Worm (Caenorhabditis elegans): ENCODE data around the gene F08F8.10.

The F08F8.10 gene

DNA sequence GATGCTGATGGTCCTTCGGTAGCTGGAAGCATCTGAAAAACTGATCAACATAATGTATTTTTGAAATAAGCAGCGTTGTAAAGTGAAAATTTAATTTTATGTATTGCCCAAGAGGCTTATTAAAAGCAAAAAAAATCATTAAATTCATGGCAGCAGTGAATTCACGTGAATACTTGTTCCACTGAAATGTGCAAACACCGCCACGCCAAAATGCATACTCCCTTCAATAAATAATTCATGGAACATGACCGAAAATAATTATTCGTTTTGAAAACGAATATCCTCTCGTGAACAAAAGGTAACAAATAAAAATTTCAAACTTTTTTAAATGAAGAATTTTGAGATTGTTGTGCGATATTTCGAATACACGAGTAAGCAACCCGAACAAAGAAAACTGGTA lies at the start of gene F08F8.10:
Gene F08F8.10 (minus strand): TSS at position 38 of the 400 bp plus-strand sequence.
- TF ChIP-seq ces-1 (GFP tag; optimal IDR thresholded peaks at IDR 0.05) (peak; percentile 0), M03D4.4 (tag; optimal IDR thresholded peaks at IDR 0.05) (no peak)

DNA sequence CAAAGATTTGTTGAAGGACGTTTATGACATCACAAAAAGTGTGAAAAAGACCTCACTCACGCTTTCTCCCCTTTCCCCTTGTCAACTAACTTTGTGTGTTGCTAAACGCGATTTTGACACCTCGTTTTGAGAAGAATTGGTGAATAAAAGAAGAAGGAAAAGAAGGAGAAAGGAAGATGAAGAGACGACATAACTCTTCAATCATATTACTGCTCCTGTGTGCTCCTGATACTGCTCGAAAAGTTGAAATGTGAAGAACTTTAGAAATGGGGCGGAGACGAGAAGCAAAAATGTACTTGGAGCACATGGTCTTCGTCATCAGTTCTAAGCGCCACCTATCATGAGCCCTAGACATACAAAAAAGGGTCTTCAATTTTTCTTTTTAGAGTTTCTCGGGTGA lies 41.8 kb upstream of the F08F8.10 start:
- TF ChIP-seq nhr-12 (tag; optimal IDR thresholded peaks at IDR 0.05) (no peak), ces-1 (GFP tag; optimal IDR thresholded peaks at IDR 0.05) (peak; percentile 44)

DNA sequence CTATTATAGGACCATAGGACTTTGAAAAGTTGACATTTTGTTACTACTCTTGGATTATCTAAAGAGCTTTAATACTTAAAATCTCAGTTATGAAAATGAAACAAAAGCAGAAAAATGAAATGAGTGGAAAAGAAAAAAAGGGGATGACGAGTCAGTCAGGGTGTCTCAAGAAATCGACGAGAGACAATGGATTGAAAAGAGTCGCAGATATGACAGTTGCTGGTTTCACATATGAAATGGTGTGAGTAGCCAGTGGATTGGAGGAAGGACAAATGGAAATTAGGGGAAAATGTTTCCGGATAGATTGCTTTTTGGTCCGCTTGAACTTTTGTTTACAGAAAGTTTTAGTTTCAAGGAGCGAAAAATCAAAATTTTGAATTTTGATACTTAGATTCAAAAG lies 40.0 kb upstream of the F08F8.10 start:
- TF ChIP-seq snpc-4 (tag; optimal IDR thresholded peaks at IDR 0.05), result no peak
- peak; percentile 3 for TF ChIP-seq unc-120 (tag; optimal IDR thresholded peaks at IDR 0.05; ENCODE audit: poor library complexity, severe bottlenecking)
- TF ChIP-seq mls-2 (tag; optimal IDR thresholded peaks at IDR 0.05), result no peak
- no peak for TF ChIP-seq unc-62 (GFP tag; optimal IDR thresholded peaks at IDR 0.05)
- TF ChIP-seq ceh-39 (tag; optimal IDR thresholded peaks at IDR 0.05), result no peak
- TF ChIP-seq hlh-1 (tag; optimal IDR thresholded peaks at IDR 0.05), result peak; percentile 91
- no peak for TF ChIP-seq blmp-1 (tag; optimal IDR thresholded peaks at IDR 0.05)
- no peak for TF ChIP-seq nhr-76 (tag; optimal IDR thresholded peaks at IDR 0.05)
- no peak for TF ChIP-seq elt-3 (tag; optimal IDR thresholded peaks at IDR 0.05)
- no peak for TF ChIP-seq mab-5 (tag; optimal IDR thresholded peaks at IDR 0.05)
- TF ChIP-seq ham-2 (GFP tag; optimal IDR thresholded peaks at IDR 0.05), result no peak

DNA sequence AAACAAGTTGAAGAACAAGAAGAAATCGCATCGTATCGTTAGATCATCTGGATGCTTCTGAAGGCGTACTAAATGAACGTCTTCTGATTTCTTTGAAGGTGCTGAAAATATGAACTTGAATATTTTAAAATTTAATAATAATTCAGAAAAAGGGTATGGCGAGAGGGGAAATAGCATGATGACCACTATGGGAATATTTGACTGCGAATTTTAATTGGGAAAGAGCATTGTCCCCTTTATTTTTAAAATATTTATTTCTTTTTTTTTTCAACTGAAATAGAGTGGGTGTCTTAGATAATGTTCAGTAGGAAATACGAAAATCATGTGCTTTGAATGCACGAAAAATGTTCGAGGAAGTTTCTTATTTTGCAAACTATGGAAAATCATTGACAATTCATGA lies 38.2 kb upstream of the F08F8.10 start, which contains the start of gene lgc-50:
Gene lgc-50 (minus strand): TSS at position 101 of the 400 bp plus-strand sequence.
- TF ChIP-seq mls-2 (tag; optimal IDR thresholded peaks at IDR 0.05), result no peak
- TF ChIP-seq tbx-8 (GFP tag; optimal IDR thresholded peaks at IDR 0.05), result no peak
- no peak for TF ChIP-seq zip-8 (tag; optimal IDR thresholded peaks at IDR 0.05)
- TF ChIP-seq flh-1 (GFP tag; optimal IDR thresholded peaks at IDR 0.05), result no peak
- no peak for TF ChIP-seq nhr-2 (tag; optimal IDR thresholded peaks at IDR 0.05)
- TF ChIP-seq sem-2 (GFP tag; optimal IDR thresholded peaks at IDR 0.05), result no peak
- TF ChIP-seq sptf-1 (tag; optimal IDR thresholded peaks at IDR 0.05), result no peak
- TF ChIP-seq unc-39 (tag; optimal IDR thresholded peaks at IDR 0.05), result no peak
- TF ChIP-seq nhr-12 (tag; optimal IDR thresholded peaks at IDR 0.05), result no peak
- TF ChIP-seq elt-3 (tag; optimal IDR thresholded peaks at IDR 0.05), result no peak
- no peak for TF ChIP-seq ceh-43 (GFP tag; optimal IDR thresholded peaks at IDR 0.05)

DNA sequence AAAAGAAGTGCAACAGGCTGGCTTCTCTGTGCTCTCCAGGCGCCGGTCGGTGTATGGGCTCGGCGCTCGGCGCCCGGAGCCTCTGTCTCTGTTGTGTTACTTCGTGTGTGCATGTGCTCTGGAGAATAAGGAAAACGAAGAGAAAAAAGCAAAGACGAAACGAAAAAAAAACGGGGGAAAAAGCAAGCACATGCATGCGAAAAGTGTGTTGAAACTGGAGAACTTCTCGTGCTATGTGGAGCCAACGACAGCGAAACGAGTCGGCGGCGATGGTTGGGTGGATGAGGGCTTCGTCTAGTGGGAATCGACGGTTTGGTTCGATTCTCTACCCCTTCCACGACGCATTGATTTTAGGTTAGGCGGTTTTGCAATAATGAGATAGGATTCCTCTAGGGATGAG lies 30.2 kb upstream of the F08F8.10 start:
- TF ChIP-seq unc-120 (tag; optimal IDR thresholded peaks at IDR 0.05; ENCODE audit: poor library complexity, severe bottlenecking) (no peak), mep-1 (tag; optimal IDR thresholded peaks at IDR 0.05) (no peak), ztf-11 (tag; optimal IDR thresholded peaks at IDR 0.05) (no peak), mls-2 (tag; optimal IDR thresholded peaks at IDR 0.05) (no peak), nhr-237 (tag; optimal IDR thresholded peaks at IDR 0.05) (no peak), sptf-1 (tag; optimal IDR thresholded peaks at IDR 0.05) (no peak), hlh-1 (tag; optimal IDR thresholded peaks at IDR 0.05) (no peak), cnd-1 (tag; optimal IDR thresholded peaks at IDR 0.05) (no peak), elt-1 (tag; optimal IDR thresholded peaks at IDR 0.05; ENCODE audit: borderline replicate concordance, insufficient read depth) (no peak), lsy-2 (tag; optimal IDR thresholded peaks at IDR 0.05) (no peak), ham-2 (GFP tag; optimal IDR thresholded peaks at IDR 0.05) (no peak), nhr-76 (tag; optimal IDR thresholded peaks at IDR 0.05) (no peak), nhr-12 (tag; optimal IDR thresholded peaks at IDR 0.05) (no peak), unc-62 (GFP tag; optimal IDR thresholded peaks at IDR 0.05) (no peak), tbx-8 (GFP tag; optimal IDR thresholded peaks at IDR 0.05) (no peak), mab-5 (tag; optimal IDR thresholded peaks at IDR 0.05) (no peak)

DNA sequence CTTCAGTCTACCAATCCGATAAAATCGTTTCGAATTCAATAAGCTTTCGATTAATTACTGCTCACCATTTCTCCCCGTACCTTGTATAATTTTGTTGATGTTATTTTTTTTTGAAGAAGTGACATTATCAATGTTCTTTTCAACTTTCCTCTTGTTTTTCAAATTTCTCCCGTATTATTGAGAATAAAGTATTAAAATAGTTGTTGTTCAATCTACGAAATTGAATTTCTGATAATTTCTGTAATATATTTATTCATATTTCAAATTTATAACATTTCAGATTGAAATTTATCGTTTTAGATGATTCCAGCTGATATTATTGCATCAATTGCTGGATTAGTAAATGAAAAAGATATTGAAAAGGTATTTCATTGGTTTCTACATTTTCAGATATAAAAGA lies 28.7 kb upstream of the F08F8.10 start, which contains the start of gene trd-1:
Gene trd-1 (plus strand): TSS at position 301 of the 400 bp plus-strand sequence.
- TF ChIP-seq mls-2 (tag; optimal IDR thresholded peaks at IDR 0.05), result no peak
- TF ChIP-seq blmp-1 (tag; optimal IDR thresholded peaks at IDR 0.05), result no peak
- TF ChIP-seq nhr-28 (tag; optimal IDR thresholded peaks at IDR 0.05), result no peak
- TF ChIP-seq M03D4.4 (tag; optimal IDR thresholded peaks at IDR 0.05), result no peak
- no peak for TF ChIP-seq nhr-237 (tag; optimal IDR thresholded peaks at IDR 0.05)
- TF ChIP-seq flh-1 (GFP tag; optimal IDR thresholded peaks at IDR 0.05), result no peak

All from whole organism, mixed stage, embryonic.